Fruit fly (Drosophila melanogaster): ENCODE results near the gene SkpA.

The SkpA gene

dm6 chrX:687330-688078, 31.6 kb downstream of the SkpA start:
- TF ChIP-seq Mio (GFP tag; optimal IDR thresholded peaks at IDR 0.05): no peak
- no peak for TF ChIP-seq brk (GFP tag; optimal IDR thresholded peaks at IDR 0.05)
- TF ChIP-seq psq (GFP tag; optimal IDR thresholded peaks at IDR 0.05): peak; percentile 90
- peak; percentile 0 for TF ChIP-seq Rel (GFP tag; optimal IDR thresholded peaks at IDR 0.05)
- TF ChIP-seq Rel (tag; optimal IDR thresholded peaks at IDR 0.05): no peak
- TF ChIP-seq Hr83 (GFP tag; optimal IDR thresholded peaks at IDR 0.05; ENCODE audit: poor library complexity, severe bottlenecking): no peak
- TF ChIP-seq Dif (GFP tag; optimal IDR thresholded peaks at IDR 0.05; ENCODE audit: partially characterized antibody): peak; percentile 80
- no peak for TF ChIP-seq Abd-B (GFP tag; optimal IDR thresholded peaks at IDR 0.05)
- TF ChIP-seq CG9705 (GFP tag; optimal IDR thresholded peaks at IDR 0.05): no peak
- TF ChIP-seq usp (GFP tag; optimal IDR thresholded peaks at IDR 0.05): no peak
- peak in 1 of 2 experiments; percentile 54 for TF ChIP-seq dl (GFP tag; optimal IDR thresholded peaks at IDR 0.05; ENCODE audit: insufficient read depth in 1 of 2, partially characterized antibody in 2 of 2)
- TF ChIP-seq GATAd (GFP tag; optimal IDR thresholded peaks at IDR 0.05): no peak
- no peak for TF ChIP-seq sv (GFP tag; optimal IDR thresholded peaks at IDR 0.05)
- no peak for TF ChIP-seq Myc (optimal IDR thresholded peaks at IDR 0.05)
- TF ChIP-seq ey (GFP tag; optimal IDR thresholded peaks at IDR 0.05): no peak
- no peak for TF ChIP-seq sage (GFP tag; optimal IDR thresholded peaks at IDR 0.05)
- TF ChIP-seq Jra (GFP tag; optimal IDR thresholded peaks at IDR 0.05): no peak
- TF ChIP-seq h (GFP tag; optimal IDR thresholded peaks at IDR 0.05): no peak
- peak; percentile 36 for TF ChIP-seq CrebA (GFP tag; optimal IDR thresholded peaks at IDR 0.05; ENCODE audit: borderline replicate concordance)
- no peak for TF ChIP-seq HLH106 (tag; optimal IDR thresholded peaks at IDR 0.05)
- TF ChIP-seq jim (GFP tag; optimal IDR thresholded peaks at IDR 0.05): no peak
- TF ChIP-seq foxo (GFP tag; optimal IDR thresholded peaks at IDR 0.05): no peak
- TF ChIP-seq fru (GFP tag; optimal IDR thresholded peaks at IDR 0.05): no peak
- no peak for TF ChIP-seq dmrt93B (GFP tag; optimal IDR thresholded peaks at IDR 0.05)
- no peak for TF ChIP-seq N (GFP tag; optimal IDR thresholded peaks at IDR 0.05)
- TF ChIP-seq Vsx2 (GFP tag; optimal IDR thresholded peaks at IDR 0.05; ENCODE audit: partially characterized antibody): peak; percentile 33

dm6 chrX:692811-693764, 37.2 kb downstream of the SkpA start:
- TF ChIP-seq Dif (GFP tag; optimal IDR thresholded peaks at IDR 0.05; ENCODE audit: partially characterized antibody): no peak
- peak; percentile 18 for TF ChIP-seq woc (GFP tag; optimal IDR thresholded peaks at IDR 0.05)
- TF ChIP-seq lola (GFP tag; optimal IDR thresholded peaks at IDR 0.05): no peak
- peak; percentile 14 for TF ChIP-seq psq (GFP tag; optimal IDR thresholded peaks at IDR 0.05)
- no peak for TF ChIP-seq br (GFP tag; optimal IDR thresholded peaks at IDR 0.05)
- peak; percentile 2 for TF ChIP-seq fru (GFP tag; optimal IDR thresholded peaks at IDR 0.05)
- no peak for TF ChIP-seq Dfd (GFP tag; optimal IDR thresholded peaks at IDR 0.05)

DNA sequence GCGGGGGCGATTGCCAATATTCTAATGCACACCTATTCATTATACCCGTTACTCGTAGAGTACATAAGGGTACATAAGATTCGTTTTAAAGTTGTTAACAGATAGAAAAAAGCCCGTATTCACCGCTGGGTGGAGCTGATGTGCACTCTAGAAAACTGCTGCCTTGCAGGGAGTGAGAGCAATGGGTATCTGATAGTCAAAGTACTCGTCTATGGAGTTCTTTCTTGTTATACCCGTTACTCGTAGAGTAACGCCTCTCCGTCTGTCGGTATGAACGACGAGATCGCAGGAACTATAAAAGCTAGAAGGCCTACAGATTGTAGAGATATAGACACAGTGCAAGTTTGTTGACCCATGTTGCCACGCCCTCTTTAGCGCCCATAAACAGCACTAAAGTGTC, 38.0 kb downstream of the SkpA start:
- TF ChIP-seq sv (GFP tag; optimal IDR thresholded peaks at IDR 0.05) (no peak), Jra (GFP tag; optimal IDR thresholded peaks at IDR 0.05) (no peak), br (GFP tag; optimal IDR thresholded peaks at IDR 0.05) (no peak), h (GFP tag; optimal IDR thresholded peaks at IDR 0.05) (no peak), lola (GFP tag; optimal IDR thresholded peaks at IDR 0.05) (no peak), CG32264 (GFP tag; optimal IDR thresholded peaks at IDR 0.05) (no peak), Mio (GFP tag; optimal IDR thresholded peaks at IDR 0.05) (no peak), Sp1 (GFP tag; optimal IDR thresholded peaks at IDR 0.05) (no peak), dsf (GFP tag; optimal IDR thresholded peaks at IDR 0.05; ENCODE audit: borderline replicate concordance) (no peak), Hr83 (GFP tag; optimal IDR thresholded peaks at IDR 0.05; ENCODE audit: poor library complexity, severe bottlenecking) (no peak), tai (GFP tag; optimal IDR thresholded peaks at IDR 0.05) (no peak), HLH106 (tag; optimal IDR thresholded peaks at IDR 0.05) (no peak), Dfd (GFP tag; optimal IDR thresholded peaks at IDR 0.05) (no peak), CG9705 (GFP tag; optimal IDR thresholded peaks at IDR 0.05) (no peak), Rel (GFP tag; optimal IDR thresholded peaks at IDR 0.05) (no peak), Rel (tag; optimal IDR thresholded peaks at IDR 0.05) (no peak), usp (GFP tag; optimal IDR thresholded peaks at IDR 0.05) (no peak), fru (GFP tag; optimal IDR thresholded peaks at IDR 0.05) (no peak), rgr (GFP tag; optimal IDR thresholded peaks at IDR 0.05) (no peak), Myc (optimal IDR thresholded peaks at IDR 0.05) (no peak), dmrt93B (GFP tag; optimal IDR thresholded peaks at IDR 0.05) (no peak)
